Worm (Caenorhabditis elegans) whole organism, L4 larva: Measurements from ENCODE around the gene efa-6.

ENCODE experiments used
- F26F4.8 ChIP-seq: fragments of 200-800 bp; sonication (Bioruptor generic); conservative IDR thresholded peaks from 2 replicates; pipeline ENCODE4 v1.3.6; 2022; ENCODE audit warnings: missing genetic modification characterization, missing compliant biosample characterization
- F49E8.2 ChIP-seq: sonication (generic microtip); optimal IDR thresholded peaks from 2 replicates; lab custom pipeline; 2016; ENCODE audit warnings: missing compliant biosample characterization, mild to moderate bottlenecking, missing genetic modification characterization, borderline replicate concordance
- T20F7.1 ChIP-seq: fragments of 200-800 bp; sonication (Bioruptor generic); optimal IDR thresholded peaks from 2 replicates; lab custom pipeline; 2018; ENCODE audit warnings: mild to moderate bottlenecking, missing genetic modification characterization, missing compliant biosample characterization
- Y75B8A.6 ChIP-seq: fragments of 200-800 bp; sonication (Bioruptor generic); IDR thresholded peaks from 2 replicates; pipeline ENCODE4 v1.3.6; 2022; ENCODE audit warnings: missing genetic modification reagents, missing genetic modification characterization, missing compliant biosample characterization
- ZK546.5 ChIP-seq, 2 experiments: sonication (generic microtip); optimal IDR thresholded peaks; 2 replicates each; lab custom pipeline; 2017; ENCODE audit warnings: missing biosample characterization in 2 of 2, missing genetic modification characterization in 2 of 2
- aly-2 ChIP-seq: sonication (generic microtip); optimal IDR thresholded peaks from 2 replicates; lab custom pipeline; 2018; ENCODE audit warnings: missing biosample characterization, missing genetic modification characterization
- ceh-62 ChIP-seq: sonication (generic microtip); optimal IDR thresholded peaks from 2 replicates; lab custom pipeline; 2017; ENCODE audit warnings: missing biosample characterization, missing genetic modification characterization
- dmd-8 ChIP-seq: fragments of 200-800 bp; sonication (Bioruptor generic); IDR thresholded peaks from 2 replicates; pipeline ENCODE4 v1.3.6; 2022; ENCODE audit warnings: missing genetic modification characterization, missing compliant biosample characterization
- dpl-1 ChIP-seq: fragments of 150-350 bp; optimal IDR thresholded peaks from 2 replicates; lab custom pipeline; 2014; ENCODE audit warnings: missing biosample characterization, missing genetic modification reagents, missing genetic modification characterization
- dve-1 ChIP-seq: sonication (generic microtip); optimal IDR thresholded peaks from 2 replicates; lab custom pipeline; 2017; ENCODE audit warnings: antibody characterized with exemption, mild to moderate bottlenecking, missing genetic modification characterization, missing compliant biosample characterization; ENCODE audit not compliant: insufficient read depth
- egl-27 ChIP-seq: sonication (generic microtip); optimal IDR thresholded peaks from 3 replicates; lab custom pipeline; 2017; ENCODE audit warnings: missing biosample characterization, missing genetic modification reagents, missing genetic modification characterization
- fkh-10 ChIP-seq: fragments of 150-350 bp; optimal IDR thresholded peaks from 2 replicates; lab custom pipeline; 2014; ENCODE audit warnings: missing biosample characterization, missing genetic modification reagents, missing genetic modification characterization
- hif-1 ChIP-seq, 2 experiments: sonication (generic microtip); optimal IDR thresholded peaks; 2 replicates each; lab custom pipeline; 2016 to 2017; ENCODE audit warnings: missing compliant biosample characterization in 2 of 2, missing genetic modification characterization in 2 of 2, missing genetic modification reagents in 2 of 2, missing genotype in 2 of 2, mild to moderate bottlenecking in 1 of 2
- hlh-30 ChIP-seq: sonication (generic microtip); optimal IDR thresholded peaks from 2 replicates; lab custom pipeline; 2017; ENCODE audit warnings: antibody characterized with exemption, mild to moderate bottlenecking, missing genetic modification characterization, missing compliant biosample characterization; ENCODE audit not compliant: insufficient read depth
- hmg-1.1 ChIP-seq: fragments of 200-800 bp; sonication (Bioruptor generic); IDR thresholded peaks from 2 replicates; pipeline ENCODE4 v1.3.6; 2022; ENCODE audit warnings: missing genetic modification reagents, missing genetic modification characterization, missing compliant biosample characterization
- lin-38 ChIP-seq: fragments of 200-800 bp; sonication (Bioruptor generic); IDR thresholded peaks from 2 replicates; pipeline ENCODE4 v1.3.6; 2022; ENCODE audit warnings: missing genetic modification reagents, missing genetic modification characterization, missing compliant biosample characterization
- lsy-2 ChIP-seq, 2 experiments: fragments of 150-350 bp in 1 of 2; sonication (generic microtip) in 1 of 2; optimal IDR thresholded peaks; 2 replicates each; lab custom pipeline; 2014 to 2017; ENCODE audit warnings: missing biosample characterization in 2 of 2, missing genetic modification characterization in 2 of 2
- mdt-29 ChIP-seq: fragments of 200-800 bp; sonication (Bioruptor generic); IDR thresholded peaks from 2 replicates; pipeline ENCODE4 v1.3.6; 2022; ENCODE audit warnings: missing genetic modification reagents, missing genetic modification characterization, missing compliant biosample characterization
- mep-1 ChIP-seq: fragments of 150-350 bp; sonication (generic microtip); optimal IDR thresholded peaks from 3 replicates; lab custom pipeline; 2014; ENCODE audit warnings: missing biosample characterization, missing genetic modification characterization
- mes-2 ChIP-seq: sonication (generic microtip); optimal IDR thresholded peaks from 2 replicates; lab custom pipeline; 2016; ENCODE audit warnings: missing genotype, mild to moderate bottlenecking, missing genetic modification characterization, missing compliant biosample characterization; ENCODE audit not compliant: poor library complexity, severe bottlenecking
- nhr-10 ChIP-seq: fragments of 150-350 bp; optimal IDR thresholded peaks from 2 replicates; lab custom pipeline; 2014; ENCODE audit warnings: missing biosample characterization, missing genetic modification characterization
- nhr-102 ChIP-seq: sonication (generic microtip); optimal IDR thresholded peaks from 2 replicates; lab custom pipeline; 2016; ENCODE audit warnings: mild to moderate bottlenecking, missing genetic modification characterization, moderate library complexity, missing compliant biosample characterization
- nhr-237 ChIP-seq: sonication (generic microtip); optimal IDR thresholded peaks from 2 replicates; lab custom pipeline; 2017; ENCODE audit warnings: missing biosample characterization, missing genetic modification characterization
- nhr-28 ChIP-seq: fragments of 150-350 bp; optimal IDR thresholded peaks from 2 replicates; lab custom pipeline; 2014; ENCODE audit warnings: missing biosample characterization, missing genetic modification characterization
- nhr-41 ChIP-seq: fragments of 200-800 bp; sonication (Bioruptor generic); IDR thresholded peaks from 2 replicates; pipeline ENCODE4 v1.3.6; 2022; ENCODE audit warnings: missing genetic modification reagents, missing genetic modification characterization, missing compliant biosample characterization
- nhr-6 ChIP-seq: fragments of 150-350 bp; optimal IDR thresholded peaks from 2 replicates; lab custom pipeline; 2014; ENCODE audit warnings: missing biosample characterization, missing genetic modification characterization
- pha-4 ChIP-seq, 2 experiments: fragments of 150-350 bp in 1 of 2; fragments of 200-800 bp in 1 of 2; sonication (Bioruptor generic) in 1 of 2; IDR thresholded peaks in 1 of 2; optimal IDR thresholded peaks in 1 of 2; 2 replicates each; pipeline versions ENCODE4 v1.3.6 to Lab custom; 2014 to 2022; ENCODE audit warnings: missing genetic modification characterization in 2 of 2, missing genetic modification reagents in 2 of 2, missing biosample characterization in 1 of 2, missing compliant biosample characterization in 1 of 2
- pqm-1 ChIP-seq: sonication (generic microtip); optimal IDR thresholded peaks from 2 replicates; lab custom pipeline; 2017; ENCODE audit warnings: missing biosample characterization, missing genetic modification characterization
- rbr-2 ChIP-seq: sonication (generic microtip); optimal IDR thresholded peaks from 2 replicates; lab custom pipeline; 2016; ENCODE audit warnings: missing genotype, missing genetic modification characterization, missing compliant biosample characterization
- snpc-1.2 ChIP-seq: fragments of 200-800 bp; sonication (Bioruptor generic); IDR thresholded peaks from 2 replicates; pipeline ENCODE4 v1.3.6; 2022; ENCODE audit warnings: missing genetic modification reagents, missing genetic modification characterization, missing compliant biosample characterization
- snpc-4 ChIP-seq: fragments of 150-350 bp; optimal IDR thresholded peaks from 2 replicates; lab custom pipeline; 2014; ENCODE audit warnings: missing biosample characterization, missing genetic modification characterization
- unc-39 ChIP-seq: sonication (generic microtip); optimal IDR thresholded peaks from 2 replicates; lab custom pipeline; 2017; ENCODE audit warnings: missing biosample characterization, missing genetic modification characterization
- unc-62 ChIP-seq, 3 experiments: fragments of 150-350 bp in 1 of 3; sonication (generic microtip); optimal IDR thresholded peaks in 2 of 3; peaks in 1 of 3; 1 replicate in 1 of 3; 2 replicates in 2 of 3; lab custom pipeline; 2014 to 2017; ENCODE audit warnings: missing biosample characterization in 3 of 3, missing genetic modification characterization in 3 of 3, missing genetic modification reagents in 3 of 3, missing genotype in 1 of 3
- vab-7 ChIP-seq: fragments of 200-800 bp; sonication (Bioruptor generic); IDR thresholded peaks from 2 replicates; pipeline ENCODE4 v1.3.6; 2022; ENCODE audit warnings: missing genetic modification reagents, missing genetic modification characterization, missing compliant biosample characterization
- zfp-2 ChIP-seq: sonication (generic microtip); optimal IDR thresholded peaks from 2 replicates; lab custom pipeline; 2016; ENCODE audit warnings: mild to moderate bottlenecking, missing genetic modification characterization, missing compliant biosample characterization
- zfp-3 ChIP-seq: fragments of 200-800 bp; sonication (Bioruptor generic); conservative IDR thresholded peaks from 2 replicates; pipeline ENCODE4 v1.3.6; 2022; ENCODE audit warnings: missing genetic modification reagents, missing genetic modification characterization, missing compliant biosample characterization
- ztf-7 ChIP-seq: fragments of 150-350 bp; optimal IDR thresholded peaks from 2 replicates; lab custom pipeline; 2014; ENCODE audit warnings: missing biosample characterization, missing genetic modification characterization

Gene efa-6

ce11 chrIV:12567176-12567892 lies 47.2 kb downstream of the efa-6 start, which contains the start of the genes hsb-1 and let-99 (continued):
- TF ChIP-seq mes-2 = peak; percentile 68
- TF ChIP-seq hif-1 (tag; optimal IDR thresholded peaks at IDR 0.05; lab: Kevin White, UChicago) = no peak
- TF ChIP-seq egl-27 (tag; lab: Kevin White, UChicago) = no peak
- TF ChIP-seq snpc-1.2 (GFP tag; lab: Robert Waterston, UW) = 0 out of 2 replicates have a peak, but pooled peaks have one; percentile 61

DNA sequence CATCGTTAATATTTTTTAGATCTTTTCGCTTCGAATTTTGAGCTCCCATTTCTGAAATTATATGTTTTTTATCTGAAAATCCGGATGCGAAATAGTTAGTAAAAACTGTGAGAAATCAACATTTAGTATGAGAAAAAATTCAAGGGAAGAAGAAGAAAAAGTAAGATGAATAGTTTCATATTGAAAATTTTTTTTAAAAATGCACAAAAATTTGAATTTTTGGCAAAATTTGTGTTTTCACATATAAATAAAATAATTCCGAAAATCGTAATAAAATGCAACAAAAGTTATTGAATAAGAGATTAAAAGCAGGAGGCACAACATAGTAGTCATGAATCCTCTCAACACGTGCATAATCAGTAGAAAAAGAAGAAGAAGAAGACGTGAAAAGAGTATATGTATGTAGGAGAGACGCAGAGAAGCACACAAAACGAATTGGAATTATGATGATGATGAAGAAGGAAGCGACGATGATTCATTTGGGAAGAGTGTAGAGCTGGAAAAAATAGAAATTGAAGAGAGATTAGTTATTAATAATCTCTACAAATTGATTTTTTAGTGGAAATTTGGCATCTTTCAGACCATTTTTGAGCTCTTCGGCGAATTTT lies 48.5 kb downstream of the efa-6 start, which contains the start of gene eak-7:
Gene eak-7 (minus strand): TSS at position 51 of the 608 bp plus-strand sequence.
- TF ChIP-seq egl-27 (tag; lab: Kevin White, UChicago) (no peak), hlh-30 (tag; lab: Kevin White, UChicago) (peak; percentile 19)

DNA sequence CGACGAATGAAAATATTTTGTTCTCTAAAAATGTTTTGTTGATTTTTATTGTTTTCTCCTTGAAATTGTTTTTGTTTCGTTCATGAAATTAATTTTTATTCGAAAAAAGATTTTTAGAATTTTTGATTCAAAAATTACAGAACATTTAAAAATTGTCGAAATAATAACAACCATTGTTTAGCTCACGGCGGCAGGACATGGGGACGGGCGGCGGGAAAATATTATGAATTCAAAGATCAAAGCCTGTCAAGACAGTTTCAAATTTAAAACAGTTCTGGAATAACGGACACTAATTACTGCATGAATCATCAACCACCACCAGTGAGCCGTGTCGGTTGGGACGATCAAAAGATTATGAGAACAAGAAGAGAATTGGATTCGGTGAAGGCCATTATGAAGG lies 54.0 kb downstream of the efa-6 start, which contains the start of gene snb-7:
Gene snb-7 (plus strand): TSS at position 301 of the 400 bp plus-strand sequence.
- TF ChIP-seq F49E8.2 (tag; lab: Kevin White, UChicago) (no peak), pqm-1 (tag; lab: Kevin White, UChicago) (no peak), ceh-62 (tag; lab: Kevin White, UChicago) (no peak), hif-1 (tag; optimal IDR thresholded peaks at IDR 0.05; lab: Kevin White, UChicago) (no peak), hlh-30 (tag; lab: Kevin White, UChicago) (no peak), mep-1 (tag; lab: Kevin White, UChicago) (no peak), F26F4.8 (GFP tag; lab: Robert Waterston, UW) (no peak), ZK546.5 (tag; optimal IDR thresholded peaks at IDR 0.05; lab: Kevin White, UChicago) (no peak), dmd-8 (GFP tag; lab: Robert Waterston, UW) (no peak), zfp-3 (GFP tag; lab: Robert Waterston, UW) (no peak), nhr-28 (tag; lab: Kevin White, UChicago) (no peak), T20F7.1 (GFP tag; lab: Kevin White, UChicago) (no peak), snpc-4 (tag; lab: Kevin White, UChicago) (no peak), nhr-10 (tag; lab: Kevin White, UChicago) (no peak), mes-2 (no peak), unc-39 (no peak), nhr-41 (GFP tag; lab: Robert Waterston, UW) (no peak), unc-62 (GFP tag; optimal IDR thresholded peaks at IDR 0.05 in 1 of 2; lab: Kevin White, UChicago) (no peak), unc-62 (tag; optimal IDR thresholded peaks at IDR 0.05; lab: Kevin White, UChicago) (no peak), aly-2 (tag; lab: Kevin White, UChicago) (no peak)

ce11 chrIV:12558925-12559450 lies 55.5 kb downstream of the efa-6 start, which contains the start of the genes ZK795.2 and ZK795.3:
Gene ZK795.2 (minus strand): TSS chrIV:12558975.
Gene ZK795.3 (plus strand): TSS chrIV:12559365.
- peak; percentile 98 for TF ChIP-seq dpl-1 (GFP tag; lab: Kevin White, UChicago)
- TF ChIP-seq zfp-2 (tag; lab: Kevin White, UChicago) = no peak
- TF ChIP-seq mdt-29 = no peak
- TF ChIP-seq dve-1 (tag; lab: Kevin White, UChicago) = peak; percentile 41
- TF ChIP-seq lsy-2 (tag; optimal IDR thresholded peaks at IDR 0.05; lab: Kevin White, UChicago) = peak in 1 of 2 experiments; percentile 83
- TF ChIP-seq lin-38 = peak; percentile 64
- no peak for TF ChIP-seq Y75B8A.6 (GFP tag; lab: Robert Waterston, UW)
- peak; percentile 49 for TF ChIP-seq hlh-30 (tag; lab: Kevin White, UChicago)
- TF ChIP-seq ztf-7 (tag; lab: Kevin White, UChicago) = peak; percentile 29
- no peak for TF ChIP-seq vab-7 (GFP tag; lab: Robert Waterston, UW)
- TF ChIP-seq nhr-6 (tag; lab: Kevin White, UChicago) = peak; percentile 71
- no peak; the same call in 1 of the 2 replicates for TF ChIP-seq pha-4 (GFP tag; IDR thresholded peaks at IDR 0.05; lab: Robert Waterston, UW)
- peak; percentile 11 for TF ChIP-seq pha-4 (tag; optimal IDR thresholded peaks at IDR 0.05; lab: Kevin White, UChicago)
- peak; percentile 78 for TF ChIP-seq mes-2
- peak; percentile 47 for TF ChIP-seq fkh-10 (GFP tag; lab: Kevin White, UChicago)
- 0 out of 2 replicates have a peak, but pooled peaks have one; percentile 17 for TF ChIP-seq hmg-1.1
- peak; percentile 0 for TF ChIP-seq nhr-28 (tag; lab: Kevin White, UChicago)
- TF ChIP-seq nhr-102 (tag; lab: Kevin White, UChicago) = peak; percentile 19
- TF ChIP-seq nhr-237 (tag; lab: Kevin White, UChicago) = no peak
- peak; percentile 32 for TF ChIP-seq rbr-2
- peak; percentile 48 for TF ChIP-seq mep-1 (tag; lab: Kevin White, UChicago)
